Fruit fly (Drosophila melanogaster) whole organism, embryonic: ENCODE measurements around the gene Tbcd.

Experiments used
- ATbp ChIP-seq: fragments of 200-800 bp; sonication (Bioruptor generic); optimal IDR thresholded peaks from 2 replicates; lab custom pipeline; 2017; ENCODE audit warnings: missing biosample characterization, mild to moderate bottlenecking, missing genetic modification characterization, missing genetic modification reagents
- Ada2b ChIP-seq: fragments of 200-800 bp; sonication (Bioruptor generic); IDR thresholded peaks from 2 replicates; pipeline ENCODE4 v1.3.6; 2022; ENCODE audit warnings: missing biosample characterization, missing genetic modification characterization
- Bteb2 ChIP-seq: fragments of 200-800 bp; sonication (Bioruptor generic); optimal IDR thresholded peaks from 2 replicates; lab custom pipeline; 2016; ENCODE audit warnings: missing biosample characterization, missing genetic modification characterization
- CG10274 ChIP-seq: fragments of 200-800 bp; sonication (Bioruptor generic); optimal IDR thresholded peaks from 3 replicates; lab custom pipeline; 2017; ENCODE audit warnings: missing biosample characterization, mild to moderate bottlenecking, missing genetic modification characterization
- CG11085 ChIP-seq: fragments of 200-800 bp; sonication (Bioruptor generic); IDR thresholded peaks from 2 replicates; pipeline ENCODE4 v1.3.6; 2022; ENCODE audit warnings: missing biosample characterization, missing genetic modification characterization
- CG12155 ChIP-seq: fragments of 200-800 bp; sonication (Bioruptor generic); optimal IDR thresholded peaks from 3 replicates; lab custom pipeline; 2016; ENCODE audit warnings: missing biosample characterization, missing genetic modification characterization
- CG14050 ChIP-seq: fragments of 200-800 bp; sonication (Bioruptor generic); IDR thresholded peaks from 3 replicates; pipeline ENCODE4 v1.3.6; 2022; ENCODE audit warnings: missing biosample characterization, missing genetic modification characterization
- CG15514 ChIP-seq: fragments of 200-800 bp; sonication (Bioruptor generic); optimal IDR thresholded peaks from 3 replicates; lab custom pipeline; 2017; ENCODE audit warnings: missing biosample characterization, missing genetic modification characterization, mild to moderate bottlenecking, moderate library complexity, missing genetic modification reagents
- CG15696 ChIP-seq: fragments of 200-800 bp; sonication (Bioruptor generic); optimal IDR thresholded peaks from 2 replicates; lab custom pipeline; 2019; ENCODE audit warnings: missing biosample characterization, mild to moderate bottlenecking, missing genetic modification characterization, moderate library complexity
- CG16815 ChIP-seq: fragments of 200-800 bp; sonication (Bioruptor generic); optimal IDR thresholded peaks from 3 replicates; lab custom pipeline; 2017; ENCODE audit warnings: missing biosample characterization, mild to moderate bottlenecking, missing genetic modification characterization
- CG17912 ChIP-seq: fragments of 200-800 bp; sonication (Bioruptor generic); optimal IDR thresholded peaks from 2 replicates; lab custom pipeline; 2018; ENCODE audit warnings: missing biosample characterization, mild to moderate bottlenecking, missing genetic modification characterization
- CG2889 ChIP-seq: fragments of 200-800 bp; sonication (Bioruptor generic); IDR thresholded peaks from 3 replicates; pipeline ENCODE4 v1.3.6; 2022; ENCODE audit warnings: missing biosample characterization, missing genetic modification characterization
- CG30020 ChIP-seq: fragments of 200-800 bp; optimal IDR thresholded peaks from 2 replicates; lab custom pipeline; 2019; ENCODE audit warnings: missing biosample characterization, mild to moderate bottlenecking, missing genetic modification characterization, moderate library complexity
- CG30431 ChIP-seq: fragments of 200-800 bp; sonication (Bioruptor generic); optimal IDR thresholded peaks from 2 replicates; lab custom pipeline; 2017; ENCODE audit warnings: missing biosample characterization, missing genetic modification characterization
- CG31388 ChIP-seq: fragments of 200-800 bp; sonication (Bioruptor generic); optimal IDR thresholded peaks from 2 replicates; lab custom pipeline; 2016; ENCODE audit warnings: missing biosample characterization, missing genetic modification characterization
- CG5180 ChIP-seq: fragments of 200-800 bp; sonication (Bioruptor generic); optimal IDR thresholded peaks from 3 replicates; lab custom pipeline; 2017; ENCODE audit warnings: missing biosample characterization, missing genetic modification characterization, mild to moderate bottlenecking, moderate library complexity, missing genetic modification reagents
- CG6272 ChIP-seq: fragments of 200-800 bp; sonication (Bioruptor generic); IDR thresholded peaks from 2 replicates; pipeline ENCODE4 v1.3.6; 2022; ENCODE audit warnings: missing biosample characterization, missing genetic modification characterization
- CG7556 ChIP-seq: fragments of 200-800 bp; sonication (Bioruptor generic); optimal IDR thresholded peaks from 2 replicates; lab custom pipeline; 2017; ENCODE audit warnings: missing biosample characterization, mild to moderate bottlenecking, missing genetic modification characterization
- CG9797 ChIP-seq: fragments of 200-800 bp; sonication (Bioruptor generic); optimal IDR thresholded peaks from 3 replicates; lab custom pipeline; 2018; ENCODE audit warnings: missing biosample characterization, mild to moderate bottlenecking, missing genetic modification characterization
- CG9817 ChIP-seq: fragments of 200-800 bp; sonication (Bioruptor generic); optimal IDR thresholded peaks from 2 replicates; lab custom pipeline; 2018; ENCODE audit warnings: missing biosample characterization, mild to moderate bottlenecking, missing genetic modification characterization, moderate library complexity
- Dll ChIP-seq: fragments of 200-800 bp; sonication (Bioruptor generic); IDR thresholded peaks from 4 replicates; pipeline ENCODE4 v1.3.6; 2022; ENCODE audit warnings: missing biosample characterization, missing genetic modification characterization; ENCODE audit not compliant: partially characterized antibody
- Fer1 ChIP-seq: fragments of 200-800 bp; sonication (Bioruptor generic); optimal IDR thresholded peaks from 2 replicates; lab custom pipeline; 2017; ENCODE audit warnings: missing biosample characterization, mild to moderate bottlenecking, missing genetic modification characterization
- Gsc ChIP-seq: fragments of 200-800 bp; sonication (Bioruptor generic); IDR thresholded peaks from 2 replicates; pipeline ENCODE4 v1.3.6; 2022; ENCODE audit warnings: missing biosample characterization, missing genetic modification characterization
- Poxn ChIP-seq: fragments of 200-800 bp; sonication (Bioruptor generic); IDR thresholded peaks from 2 replicates; pipeline ENCODE4 v1.3.6; 2022; ENCODE audit warnings: missing biosample characterization, missing genetic modification characterization
- Sox100B ChIP-seq: fragments of 200-800 bp; sonication (Bioruptor generic); optimal IDR thresholded peaks from 3 replicates; lab custom pipeline; 2018; ENCODE audit warnings: missing biosample characterization, mild to moderate bottlenecking, missing genetic modification characterization
- Ssrp ChIP-seq: fragments of 200-800 bp; sonication (Bioruptor generic); optimal IDR thresholded peaks from 2 replicates; lab custom pipeline; 2018; ENCODE audit warnings: missing biosample characterization, mild to moderate bottlenecking, missing genetic modification characterization, moderate library complexity
- Trl ChIP-seq, 3 experiments: fragments of >200 bp in 2 of 3; fragments of 200-800 bp in 1 of 3; sonication (Bioruptor generic) in 1 of 3; optimal IDR thresholded peaks; 2 replicates in 1 of 3; 3 replicates in 2 of 3; lab custom pipeline; 2016 to 2017; ENCODE audit warnings: missing biosample characterization in 1 of 3, missing genetic modification characterization in 1 of 3
- ab ChIP-seq: fragments of 200-800 bp; sonication (Bioruptor generic); optimal IDR thresholded peaks from 2 replicates; lab custom pipeline; 2016; ENCODE audit warnings: missing biosample characterization, missing genetic modification characterization
- bsh ChIP-seq, 2 experiments: fragments of 200-800 bp; sonication (Bioruptor generic); optimal IDR thresholded peaks; 2 replicates each; lab custom pipeline; 2017 to 2018; ENCODE audit warnings: mild to moderate bottlenecking in 2 of 2, missing biosample characterization in 2 of 2, missing genetic modification characterization in 2 of 2, moderate library complexity in 1 of 2
- chinmo ChIP-seq: fragments of 200-800 bp; sonication (Bioruptor generic); IDR thresholded peaks from 4 replicates; pipeline ENCODE4 v1.3.6; 2022; ENCODE audit warnings: missing biosample characterization, missing genetic modification characterization; ENCODE audit not compliant: partially characterized antibody
- corto ChIP-seq: fragments of 200-800 bp; sonication (Bioruptor generic); optimal IDR thresholded peaks from 2 replicates; lab custom pipeline; 2016; ENCODE audit warnings: missing biosample characterization, mild to moderate bottlenecking, missing genetic modification characterization, moderate library complexity
- dimm ChIP-seq: fragments of 200-800 bp; sonication (Bioruptor generic); IDR thresholded peaks from 2 replicates; pipeline ENCODE4 v1.3.6; 2022; ENCODE audit warnings: missing biosample characterization, missing genetic modification characterization
- gcm ChIP-seq: fragments of 200-800 bp; sonication (Bioruptor generic); optimal IDR thresholded peaks from 2 replicates; lab custom pipeline; 2019; ENCODE audit warnings: missing biosample characterization, mild to moderate bottlenecking, missing genetic modification characterization, moderate library complexity
- grn ChIP-seq: fragments of 200-800 bp; sonication (Bioruptor generic); optimal IDR thresholded peaks from 3 replicates; lab custom pipeline; 2017; ENCODE audit warnings: missing biosample characterization, missing genetic modification characterization
- h ChIP-seq: fragments of >200 bp; optimal IDR thresholded peaks from 2 replicates; lab custom pipeline; 2017
- ham ChIP-seq: fragments of 200-800 bp; sonication (Bioruptor generic); IDR thresholded peaks from 2 replicates; pipeline ENCODE4 v1.3.6; 2022; ENCODE audit warnings: missing biosample characterization, missing genetic modification characterization
- jigr1 ChIP-seq: fragments of 200-800 bp; sonication (Bioruptor generic); IDR thresholded peaks from 3 replicates; pipeline ENCODE4 v1.3.6; 2022; ENCODE audit warnings: missing biosample characterization, missing genetic modification characterization
- jumu ChIP-seq: fragments of 200-800 bp; sonication (Bioruptor generic); optimal IDR thresholded peaks from 3 replicates; lab custom pipeline; 2016; ENCODE audit warnings: missing biosample characterization, missing genetic modification characterization
- kah ChIP-seq: fragments of 200-800 bp; sonication (Bioruptor generic); optimal IDR thresholded peaks from 2 replicates; lab custom pipeline; 2018; ENCODE audit warnings: missing biosample characterization, mild to moderate bottlenecking, missing genetic modification characterization
- lab ChIP-seq: fragments of 200-800 bp; sonication (Bioruptor generic); optimal IDR thresholded peaks from 3 replicates; lab custom pipeline; 2017; ENCODE audit warnings: missing biosample characterization, missing genetic modification characterization, mild to moderate bottlenecking, moderate library complexity, missing genetic modification reagents
- lilli ChIP-seq: fragments of 200-800 bp; sonication (Bioruptor generic); optimal IDR thresholded peaks from 3 replicates; lab custom pipeline; 2016; ENCODE audit warnings: missing biosample characterization, missing genetic modification characterization
- lola ChIP-seq, 3 experiments: fragments of >200 bp in 2 of 3; fragments of 200-800 bp in 1 of 3; sonication (Bioruptor generic) in 1 of 3; optimal IDR thresholded peaks; 2 replicates each; lab custom pipeline; 2017 to 2019; ENCODE audit warnings: missing biosample characterization in 3 of 3, missing genetic modification characterization in 3 of 3, mild to moderate bottlenecking in 1 of 3, moderate library complexity in 1 of 3
- mirr ChIP-seq: fragments of 200-800 bp; sonication (Bioruptor generic); optimal IDR thresholded peaks from 3 replicates; lab custom pipeline; 2018; ENCODE audit warnings: missing biosample characterization, mild to moderate bottlenecking, missing genetic modification characterization
- nerfin-2 ChIP-seq: fragments of 200-800 bp; sonication (Bioruptor generic); IDR thresholded peaks from 2 replicates; pipeline ENCODE4 v1.3.6; 2022; ENCODE audit warnings: missing biosample characterization, missing genetic modification characterization; ENCODE audit not compliant: partially characterized antibody
- p53 ChIP-seq: fragments of 200-800 bp; sonication (Bioruptor generic); optimal IDR thresholded peaks from 2 replicates; lab custom pipeline; 2016; ENCODE audit warnings: missing biosample characterization, missing genetic modification characterization
- sd ChIP-seq: fragments of 200-800 bp; sonication (Bioruptor generic); optimal IDR thresholded peaks from 3 replicates; lab custom pipeline; 2018; ENCODE audit warnings: missing biosample characterization, mild to moderate bottlenecking, missing genetic modification characterization, moderate library complexity
- sens ChIP-seq: fragments of 200-800 bp; sonication (Bioruptor generic); peaks from one replicate; lab custom pipeline; 2016; ENCODE audit warnings: missing biosample characterization, missing genetic modification characterization
- trh ChIP-seq: fragments of 200-800 bp; sonication (Bioruptor generic); optimal IDR thresholded peaks from 2 replicates; lab custom pipeline; 2016; ENCODE audit warnings: missing biosample characterization, missing genetic modification characterization
- yki ChIP-seq: fragments of >200 bp; optimal IDR thresholded peaks from 3 replicates; lab custom pipeline; 2018

The Tbcd gene

DNA sequence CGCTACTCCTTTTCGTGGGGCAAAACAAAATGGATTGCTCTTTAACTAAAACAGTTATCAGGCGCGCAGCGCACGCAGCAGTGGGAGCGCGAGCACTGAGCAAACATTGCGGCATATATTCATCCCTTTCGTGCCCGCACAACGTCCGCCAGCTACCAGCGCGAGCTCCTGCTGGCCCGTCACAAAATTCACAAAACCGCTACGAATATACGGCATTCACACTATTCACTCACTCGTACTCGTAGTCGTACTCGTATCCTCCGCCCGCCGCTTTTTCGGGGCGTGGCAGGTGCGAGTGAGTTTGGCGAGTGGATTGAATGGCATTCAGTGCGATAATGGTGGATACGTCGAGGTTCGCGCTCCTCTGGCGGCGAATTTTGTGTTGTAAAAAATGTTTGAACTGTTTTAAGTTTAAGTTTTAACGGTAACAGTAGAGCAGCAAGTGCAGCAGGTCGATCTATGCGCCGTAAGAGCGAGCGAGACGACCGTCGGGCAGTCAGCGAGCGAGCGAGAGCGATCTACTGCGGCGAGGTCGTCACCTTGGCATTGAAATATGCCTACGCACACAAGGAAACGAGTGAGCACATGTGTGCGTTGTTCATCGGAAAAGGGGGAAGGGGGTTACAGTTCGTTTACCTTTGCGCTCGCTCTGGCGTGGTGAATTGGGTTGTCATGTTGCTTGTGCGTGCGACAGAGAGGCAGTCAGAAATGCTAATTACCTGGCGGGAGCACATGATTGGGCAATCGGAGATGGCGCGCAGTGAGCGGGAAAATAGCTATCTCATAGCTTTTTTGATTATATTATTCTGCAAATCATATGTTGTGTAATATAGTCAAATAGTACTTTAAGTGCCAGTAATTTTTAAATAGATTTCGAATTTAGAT, 49.5 kb downstream of the Tbcd start (continued):
- TF ChIP-seq mirr (GFP tag; lab: Kevin White, UChicago), result peak; percentile 86
- peak; percentile 97 for TF ChIP-seq CG12155 (GFP tag; lab: Kevin White, UChicago)
- no peak for TF ChIP-seq CG10274
- TF ChIP-seq lab, result peak; percentile 74
- TF ChIP-seq Bteb2, result no peak
- no peak for TF ChIP-seq ATbp (GFP tag; lab: Kevin White, UChicago)
- TF ChIP-seq dimm, result no peak
- TF ChIP-seq jigr1 (GFP tag; lab: Robert Waterston, UW), result no peak
- peak; percentile 20 for TF ChIP-seq CG9817 (tag; lab: Kevin White, UChicago)
- peak; percentile 50 for TF ChIP-seq CG16815
- TF ChIP-seq yki (lab: Kevin White, UChicago), result no peak
- peak; percentile 2 for TF ChIP-seq corto
- TF ChIP-seq CG9797 (GFP tag; lab: Kevin White, UChicago), result no peak
- peak; percentile 43 for TF ChIP-seq CG6272
- no peak for TF ChIP-seq grn (GFP tag; lab: Kevin White, UChicago)
- TF ChIP-seq CG14050, result no peak
- no peak for TF ChIP-seq jumu
- peak; percentile 24 for TF ChIP-seq CG15696 (tag; lab: Kevin White, UChicago)
- no peak for TF ChIP-seq CG2889 (GFP tag; lab: Robert Waterston, UW)
- TF ChIP-seq chinmo (GFP tag; lab: Robert Waterston, UW), result no peak
- TF ChIP-seq lola (GFP tag; optimal IDR thresholded peaks at IDR 0.05; lab: Kevin White, UChicago), result peak in 2 of 3 experiments; percentile 66 to 78
- no peak for TF ChIP-seq CG30020
- no peak for TF ChIP-seq CG30431 (GFP tag; lab: Kevin White, UChicago)
- peak; percentile 59 for TF ChIP-seq lilli (GFP tag; lab: Kevin White, UChicago)
- TF ChIP-seq p53, result peak; percentile 32
- peak; percentile 69 for TF ChIP-seq kah (GFP tag; lab: Kevin White, UChicago)
- TF ChIP-seq Trl (optimal IDR thresholded peaks at IDR 0.05; lab: Kevin White, UChicago), result peak in 1 of 2 experiments; percentile 19
- TF ChIP-seq Trl (GFP tag; optimal IDR thresholded peaks at IDR 0.05; lab: Kevin White, UChicago), result no peak
- peak; percentile 59 for TF ChIP-seq CG15514
- no peak for TF ChIP-seq Ada2b (GFP tag; lab: Robert Waterston, UW)
- no peak for TF ChIP-seq trh (GFP tag; lab: Kevin White, UChicago)
- TF ChIP-seq sens (GFP tag; lab: Kevin White, UChicago), result peak; percentile 86
- TF ChIP-seq Dll, result no peak
- no peak for TF ChIP-seq CG31388 (GFP tag; lab: Kevin White, UChicago)
- peak; percentile 61 for TF ChIP-seq ab (GFP tag; lab: Kevin White, UChicago)
- TF ChIP-seq Fer1 (GFP tag; lab: Kevin White, UChicago), result peak; percentile 89
- no peak for TF ChIP-seq CG11085 (GFP tag; lab: Robert Waterston, UW)
- peak; percentile 96 for TF ChIP-seq CG5180 (GFP tag; lab: Kevin White, UChicago)
- peak; percentile 70 for TF ChIP-seq gcm (GFP tag; lab: Kevin White, UChicago)
- no peak for TF ChIP-seq Poxn (GFP tag; lab: Robert Waterston, UW)
- TF ChIP-seq CG7556, result peak; percentile 72
- TF ChIP-seq bsh (GFP tag; optimal IDR thresholded peaks at IDR 0.05; lab: Kevin White, UChicago), result peak in 1 of 2 experiments; percentile 65
- peak; percentile 35 for TF ChIP-seq Ssrp (tag; lab: Kevin White, UChicago)
- TF ChIP-seq Gsc, result no peak
- no peak for TF ChIP-seq h (lab: Kevin White, UChicago)
- peak; percentile 38 for TF ChIP-seq Sox100B (GFP tag; lab: Kevin White, UChicago)
- peak; percentile 81 for TF ChIP-seq CG17912 (GFP tag; lab: Kevin White, UChicago)
- TF ChIP-seq sd (tag; lab: Kevin White, UChicago), result peak; percentile 97
- TF ChIP-seq nerfin-2 (GFP tag; lab: Robert Waterston, UW), result no peak
- no peak for TF ChIP-seq ham (GFP tag; lab: Robert Waterston, UW)
